Worm (Caenorhabditis elegans) whole organism, early embryonic: ENCODE measurements around the gene R05G9.3.

Source experiments
- ceh-36 ChIP-seq: sonication (generic microtip); optimal IDR thresholded peaks from 2 replicates; lab custom pipeline; 2016; ENCODE audit warnings: missing genetic modification characterization, inconsistent platforms, missing compliant biosample characterization
- hnd-1 ChIP-seq: sonication (generic microtip); optimal IDR thresholded peaks from 2 replicates; lab custom pipeline; 2016; ENCODE audit warnings: missing genetic modification characterization, missing compliant biosample characterization
- tbx-11 ChIP-seq: fragments of 200-800 bp; sonication (Bioruptor generic); IDR thresholded peaks from 2 replicates; pipeline ENCODE4 v1.3.6; 2022; ENCODE audit warnings: missing genetic modification characterization, missing compliant biosample characterization

DNA sequence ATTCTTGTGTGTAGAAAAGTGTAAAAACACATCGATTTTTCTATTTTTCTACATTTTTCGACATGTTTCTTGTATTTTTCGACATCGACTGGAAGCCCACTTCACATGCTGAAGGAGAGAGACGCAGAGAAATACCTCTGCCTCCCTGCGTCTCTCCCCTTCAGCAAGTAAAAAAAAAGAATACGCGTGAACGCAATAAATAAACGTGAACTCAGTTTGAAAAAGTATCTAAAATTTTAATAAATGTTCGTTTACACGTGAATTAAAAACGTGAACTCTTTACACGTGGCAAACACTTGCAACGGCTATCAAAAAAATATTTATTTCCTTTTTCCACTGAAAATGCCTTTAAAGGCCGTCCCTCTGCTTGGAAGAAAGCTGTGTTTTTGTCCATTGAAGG lies 1.5 kb upstream of the R05G9.3 start, which contains the start of gene R05G9.1:
- TF ChIP-seq hnd-1 (tag; lab: Kevin White, UChicago) (no peak), tbx-11 (GFP tag; lab: Robert Waterston, UW) (no peak), ceh-36 (tag; lab: Kevin White, UChicago) (no peak)
